Worm (Caenorhabditis elegans): ENCODE measurements around the gene srh-219.

DNA sequence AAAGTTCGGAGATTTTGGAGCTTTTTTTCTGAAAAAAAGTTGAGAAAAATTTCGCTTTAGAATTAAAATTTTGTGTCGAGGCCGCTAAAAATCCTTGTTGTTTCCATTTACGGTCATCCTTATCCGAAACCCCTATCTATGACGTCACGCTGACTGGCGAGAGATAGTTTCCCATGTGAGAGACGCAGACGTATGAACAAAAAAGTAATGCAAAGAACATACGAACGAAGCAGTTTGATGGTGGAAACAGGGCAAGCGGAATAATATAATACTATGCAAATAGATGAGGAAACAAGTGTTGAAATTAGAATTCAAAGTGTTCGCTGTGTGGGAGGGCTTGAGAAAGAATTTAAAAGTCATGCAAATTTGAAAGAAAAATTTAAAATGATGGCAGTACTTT, 3.8 kb downstream of the srh-219 start:
- no peak for TF ChIP-seq unc-130 (GFP tag; optimal IDR thresholded peaks at IDR 0.05)
- no peak for TF ChIP-seq Y56A3A.18 (GFP tag; IDR thresholded peaks at IDR 0.05)
- no peak for TF ChIP-seq athp-1 (tag; optimal IDR thresholded peaks at IDR 0.05)
- TF ChIP-seq mcd-1 (GFP tag; IDR thresholded peaks at IDR 0.05): no peak
- no peak for TF ChIP-seq cebp-2 (GFP tag; IDR thresholded peaks at IDR 0.05)

Data from whole organism, young adult.